Worm (Caenorhabditis elegans) whole organism, L1 larva: ENCODE results near the gene irld-50.

Source experiments
- C04F5.9 ChIP-seq: sonication (generic microtip); optimal IDR thresholded peaks from 2 replicates; lab custom pipeline; 2016; ENCODE audit warnings: missing genetic modification characterization, missing compliant biosample characterization
- F16B12.6 ChIP-seq: fragments of 150-350 bp; optimal IDR thresholded peaks from 2 replicates; lab custom pipeline; 2014; ENCODE audit warnings: missing biosample characterization, missing genetic modification characterization
- egl-27 ChIP-seq, 2 experiments: fragments of 150-350 bp in 1 of 2; sonication (generic microtip); optimal IDR thresholded peaks; 3 replicates each; lab custom pipeline; 2017 to 2018; ENCODE audit warnings: missing biosample characterization in 2 of 2, missing genetic modification characterization in 2 of 2, missing genetic modification reagents in 2 of 2
- lin-14 ChIP-seq: fragments of 200-800 bp; sonication (Bioruptor generic); optimal IDR thresholded peaks from 2 replicates; lab custom pipeline; 2018; ENCODE audit warnings: mild to moderate bottlenecking, missing genetic modification characterization, moderate library complexity, missing compliant biosample characterization
- mep-1 ChIP-seq: fragments of 150-350 bp; optimal IDR thresholded peaks from 2 replicates; lab custom pipeline; 2014; ENCODE audit warnings: missing biosample characterization, missing genetic modification characterization
- nhr-20 ChIP-seq: sonication (generic microtip); optimal IDR thresholded peaks from 2 replicates; lab custom pipeline; 2016; ENCODE audit warnings: mild to moderate bottlenecking, missing genetic modification characterization, missing compliant biosample characterization
- nhr-77 ChIP-seq: fragments of 150-350 bp; optimal IDR thresholded peaks from 2 replicates; lab custom pipeline; 2014; ENCODE audit warnings: missing biosample characterization, missing genetic modification characterization
- pqm-1 ChIP-seq: sonication (generic microtip); optimal IDR thresholded peaks from 3 replicates; lab custom pipeline; 2017; ENCODE audit warnings: missing biosample characterization, missing genetic modification characterization
- unc-62 ChIP-seq: fragments of 150-350 bp; optimal IDR thresholded peaks from 2 replicates; lab custom pipeline; 2014; ENCODE audit warnings: missing biosample characterization, missing genetic modification reagents, missing genetic modification characterization
- ztf-11 ChIP-seq, 2 experiments: sonication (generic microtip); optimal IDR thresholded peaks; 2 replicates each; lab custom pipeline; 2016 to 2017; ENCODE audit warnings: missing genetic modification characterization in 2 of 2, missing biosample characterization in 1 of 2, missing compliant biosample characterization in 1 of 2
- ztf-4 ChIP-seq: fragments of 150-350 bp; optimal IDR thresholded peaks from 2 replicates; lab custom pipeline; 2014; ENCODE audit warnings: missing biosample characterization, missing genetic modification characterization

DNA sequence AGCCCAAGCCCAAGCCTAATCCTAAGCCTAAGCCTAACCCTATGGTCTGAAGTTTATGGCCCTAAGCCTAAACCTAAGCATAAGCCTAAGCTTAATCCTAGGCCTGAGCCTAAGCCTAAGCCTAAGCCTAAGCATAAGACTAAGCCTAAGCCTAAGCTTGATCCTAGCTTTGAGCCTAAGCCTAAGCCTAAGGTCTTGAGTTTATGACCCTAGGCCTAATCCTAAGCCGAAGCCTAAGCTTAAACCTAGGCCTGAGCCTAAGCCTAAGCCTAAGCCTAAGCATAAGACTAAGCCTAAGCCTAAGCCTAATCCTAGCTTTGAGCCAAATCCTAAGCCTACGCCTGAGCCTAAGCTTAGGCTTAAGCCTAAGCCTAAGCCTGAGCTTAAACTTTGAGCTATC is 35.2 kb upstream of the irld-50 start:
- TF ChIP-seq unc-62 (GFP tag; lab: Kevin White, UChicago) (no peak), F16B12.6 (tag; lab: Kevin White, UChicago) (no peak), ztf-11 (tag; optimal IDR thresholded peaks at IDR 0.05; lab: Kevin White, UChicago) (no peak), nhr-20 (tag; lab: Kevin White, UChicago) (no peak), pqm-1 (tag; lab: Kevin White, UChicago) (no peak), nhr-77 (tag; lab: Kevin White, UChicago) (no peak), ztf-4 (tag; lab: Kevin White, UChicago) (no peak), egl-27 (tag; optimal IDR thresholded peaks at IDR 0.05; lab: Kevin White, UChicago) (no peak), C04F5.9 (tag; lab: Kevin White, UChicago) (no peak), lin-14 (no peak), mep-1 (no peak)
